Worm (Caenorhabditis elegans): ENCODE measurements around the gene T18D3.5.

T18D3.5 gene

DNA sequence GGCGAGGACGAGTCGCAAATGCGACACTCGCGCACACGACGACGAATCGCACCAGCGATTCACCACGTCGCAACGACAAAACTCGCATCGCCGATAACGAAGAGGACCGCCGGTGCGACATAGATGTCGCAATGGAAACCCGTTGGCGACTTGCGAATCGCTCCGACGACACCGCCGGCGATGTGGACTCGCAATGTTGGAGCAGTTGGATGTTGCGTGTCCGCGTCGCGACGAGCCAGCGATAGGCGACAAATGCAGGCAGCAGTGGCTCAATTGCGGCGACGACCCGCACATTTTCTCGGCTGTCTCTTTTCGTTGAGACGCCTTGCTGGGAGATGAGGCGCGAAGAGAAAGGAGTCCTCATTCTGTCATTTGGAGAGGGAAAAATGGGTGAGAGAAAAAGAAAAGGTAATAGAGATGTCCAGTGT, 11.4 kb upstream of the T18D3.5 start:
- no peak for TF ChIP-seq fkh-6 (tag; optimal IDR thresholded peaks at IDR 0.05)
- peak; percentile 44 for TF ChIP-seq ceh-34 (tag; optimal IDR thresholded peaks at IDR 0.05)
- peak; percentile 25 for TF ChIP-seq ceh-6 (GFP tag; optimal IDR thresholded peaks at IDR 0.05)
- TF ChIP-seq lim-6 (tag; optimal IDR thresholded peaks at IDR 0.05) = peak; percentile 42
- TF ChIP-seq che-1 (tag; optimal IDR thresholded peaks at IDR 0.05) = peak; percentile 11
- TF ChIP-seq C08G9.2 (tag; optimal IDR thresholded peaks at IDR 0.05) = peak; percentile 8
- TF ChIP-seq ceh-14 (tag; optimal IDR thresholded peaks at IDR 0.05) = peak; percentile 59
- peak; percentile 80 for TF ChIP-seq ref-2 (tag; optimal IDR thresholded peaks at IDR 0.05)
- peak; percentile 80 for TF ChIP-seq sdc-2 (tag; optimal IDR thresholded peaks at IDR 0.05)
- TF ChIP-seq hlh-6 (tag; optimal IDR thresholded peaks at IDR 0.05) = peak; percentile 59
- TF ChIP-seq gmeb-2 (tag; optimal IDR thresholded peaks at IDR 0.05) = peak; percentile 30
- no peak for TF ChIP-seq dmd-4 (tag; optimal IDR thresholded peaks at IDR 0.05; ENCODE audit: borderline replicate concordance)
- TF ChIP-seq F13H6.1 (tag; optimal IDR thresholded peaks at IDR 0.05) = peak; percentile 56
- no peak for TF ChIP-seq ceh-2 (tag; optimal IDR thresholded peaks at IDR 0.05)
- no peak for TF ChIP-seq pag-3 (tag; optimal IDR thresholded peaks at IDR 0.05; ENCODE audit: borderline replicate concordance)
- TF ChIP-seq elt-4 (tag; optimal IDR thresholded peaks at IDR 0.05) = peak; percentile 24
- TF ChIP-seq elt-2 (tag; optimal IDR thresholded peaks at IDR 0.05) = peak; percentile 34
- TF ChIP-seq ceh-31 (tag; optimal IDR thresholded peaks at IDR 0.05) = peak; percentile 63
- no peak for TF ChIP-seq ama-1 (optimal IDR thresholded peaks at IDR 0.05)
- peak; percentile 3 for TF ChIP-seq ceh-48 (tag; optimal IDR thresholded peaks at IDR 0.05)
- no peak for TF ChIP-seq pha-2 (tag; optimal IDR thresholded peaks at IDR 0.05)
- peak; percentile 24 for TF ChIP-seq hlh-8 (tag; optimal IDR thresholded peaks at IDR 0.05)
- TF ChIP-seq hlh-30 (tag; optimal IDR thresholded peaks at IDR 0.05; ENCODE audit: insufficient read depth) = no peak
- TF ChIP-seq dve-1 (tag; optimal IDR thresholded peaks at IDR 0.05) = peak; percentile 39
- TF ChIP-seq unc-55 (GFP tag; optimal IDR thresholded peaks at IDR 0.05) = peak; percentile 44
- peak; percentile 54 for TF ChIP-seq rnt-1 (tag; optimal IDR thresholded peaks at IDR 0.05)
- TF ChIP-seq tbx-2 (tag; optimal IDR thresholded peaks at IDR 0.05) = peak; percentile 82
- no peak for TF ChIP-seq mec-3 (tag; optimal IDR thresholded peaks at IDR 0.05; ENCODE audit: borderline replicate concordance)
- TF ChIP-seq hlh-13 (GFP tag; optimal IDR thresholded peaks at IDR 0.05) = no peak
- TF ChIP-seq madf-2 (tag; optimal IDR thresholded peaks at IDR 0.05) = peak; percentile 99
- TF ChIP-seq unc-42 (tag; optimal IDR thresholded peaks at IDR 0.05) = peak; percentile 44
- peak; percentile 19 for TF ChIP-seq ets-4 (tag; optimal IDR thresholded peaks at IDR 0.05)
- no peak for TF ChIP-seq nhr-232 (tag; optimal IDR thresholded peaks at IDR 0.05)
- peak; percentile 26 for TF ChIP-seq ceh-19 (GFP tag; optimal IDR thresholded peaks at IDR 0.05)
- peak; percentile 57 for TF ChIP-seq ceh-18 (tag; optimal IDR thresholded peaks at IDR 0.05)
- no peak for TF ChIP-seq pax-1 (tag; optimal IDR thresholded peaks at IDR 0.05)

DNA sequence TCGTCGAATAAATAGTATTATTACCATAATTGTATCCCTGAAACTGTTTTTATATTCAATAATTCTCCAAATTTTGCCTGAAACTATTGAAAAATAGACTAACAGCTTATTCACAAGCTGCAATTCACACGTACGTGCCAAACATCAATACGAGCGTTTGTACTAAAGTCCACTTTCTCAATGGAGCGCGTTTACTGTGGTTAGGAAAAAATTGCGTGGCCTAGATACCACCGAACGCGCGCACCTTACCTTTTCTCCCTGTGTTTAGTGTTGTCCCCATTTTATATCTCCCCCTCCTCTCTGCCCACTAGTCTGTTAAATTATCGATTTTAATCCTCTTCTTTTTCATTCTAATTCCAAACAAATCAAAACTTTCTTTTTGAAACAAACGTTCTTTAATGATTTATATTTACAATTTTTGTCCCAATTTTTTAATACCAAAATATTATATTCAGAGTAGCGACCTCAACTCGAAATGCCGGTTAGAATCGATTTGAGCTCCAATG, 9.3 kb upstream of the T18D3.5 start, which contains the start of the genes T18D3.9 and T18D3.1:
TSS of gene T18D3.9 (minus strand) at position 168 of the 506 bp plus-strand sequence.
TSS of gene T18D3.1 (plus strand) at position 456 of the 506 bp plus-strand sequence.
- peak; percentile 16 for TF ChIP-seq nfya-1 (tag; optimal IDR thresholded peaks at IDR 0.05)
- TF ChIP-seq ref-2 (tag; optimal IDR thresholded peaks at IDR 0.05) = peak; percentile 33
- TF ChIP-seq fkh-6 (tag; optimal IDR thresholded peaks at IDR 0.05) = no peak
- TF ChIP-seq tbx-2 (tag; optimal IDR thresholded peaks at IDR 0.05) = peak; percentile 30
- TF ChIP-seq ceh-48 (tag; optimal IDR thresholded peaks at IDR 0.05) = peak; percentile 36
- TF ChIP-seq ceh-31 (tag; optimal IDR thresholded peaks at IDR 0.05) = peak; percentile 42
- TF ChIP-seq nhr-11 (tag; optimal IDR thresholded peaks at IDR 0.05) = no peak

DNA sequence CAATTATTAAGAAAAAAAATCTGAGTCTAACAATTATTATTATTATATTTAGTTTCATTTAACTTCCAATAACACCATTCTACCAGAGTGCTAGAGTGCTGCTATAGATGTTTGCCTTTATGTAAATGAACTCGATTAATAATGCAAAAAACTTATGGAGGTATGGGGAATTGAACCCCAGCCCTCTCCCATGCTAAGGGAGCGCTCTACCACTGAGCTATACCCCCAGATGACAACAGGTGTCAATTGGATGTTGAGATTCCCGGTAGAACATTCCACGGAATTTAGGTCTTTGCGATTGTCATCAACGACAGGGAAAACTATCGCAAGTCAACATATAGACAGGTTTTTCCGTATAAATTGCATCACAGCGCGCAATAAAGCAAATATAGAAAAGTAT, 5.6 kb upstream of the T18D3.5 start:
- TF ChIP-seq npax-4 (tag; optimal IDR thresholded peaks at IDR 0.05) (no peak), pag-3 (tag; optimal IDR thresholded peaks at IDR 0.05; ENCODE audit: borderline replicate concordance) (no peak), syd-9 (tag; optimal IDR thresholded peaks at IDR 0.05) (no peak), nhr-232 (tag; optimal IDR thresholded peaks at IDR 0.05) (peak; percentile 36), sox-2 (GFP tag; IDR thresholded peaks at IDR 0.05) (no peak), nhr-11 (tag; optimal IDR thresholded peaks at IDR 0.05) (no peak), ceh-31 (tag; optimal IDR thresholded peaks at IDR 0.05) (no peak), che-1 (tag; optimal IDR thresholded peaks at IDR 0.05) (peak; percentile 70), mec-3 (tag; optimal IDR thresholded peaks at IDR 0.05; ENCODE audit: borderline replicate concordance) (no peak), ceh-18 (tag; optimal IDR thresholded peaks at IDR 0.05) (no peak), eyg-1 (tag; optimal IDR thresholded peaks at IDR 0.05) (no peak), nfya-1 (tag; optimal IDR thresholded peaks at IDR 0.05) (peak; percentile 53), ceh-45 (GFP tag; IDR thresholded peaks at IDR 0.05) (peak; percentile 72), lim-6 (tag; optimal IDR thresholded peaks at IDR 0.05) (no peak), pat-9 (tag; optimal IDR thresholded peaks at IDR 0.05) (peak; percentile 69), ceh-30 (tag; optimal IDR thresholded peaks at IDR 0.05) (no peak), hlh-13 (GFP tag; optimal IDR thresholded peaks at IDR 0.05) (peak; percentile 46), ama-1 (optimal IDR thresholded peaks at IDR 0.05) (no peak), elt-4 (tag; optimal IDR thresholded peaks at IDR 0.05) (no peak), F13H6.1 (tag; optimal IDR thresholded peaks at IDR 0.05) (peak; percentile 50), tbx-2 (tag; optimal IDR thresholded peaks at IDR 0.05) (peak; percentile 43), hlh-6 (tag; optimal IDR thresholded peaks at IDR 0.05) (peak; percentile 39), ceh-19 (GFP tag; optimal IDR thresholded peaks at IDR 0.05) (peak; percentile 70), odd-2 (tag; optimal IDR thresholded peaks at IDR 0.05) (peak; percentile 4), dve-1 (tag; optimal IDR thresholded peaks at IDR 0.05) (peak; percentile 67), hlh-15 (tag; optimal IDR thresholded peaks at IDR 0.05) (peak; percentile 10)
